Fruit fly (Drosophila melanogaster) whole organism, embryonic: ENCODE data around the gene mldr.

Source experiments
- Bdp1 ChIP-seq: fragments of 200-800 bp; sonication (Bioruptor generic); optimal IDR thresholded peaks from 3 replicates; lab custom pipeline; 2016; ENCODE audit warnings: missing biosample characterization, missing genetic modification characterization
- CG10366 ChIP-seq: fragments of 200-800 bp; sonication (Bioruptor generic); IDR thresholded peaks from 2 replicates; pipeline ENCODE4 v1.3.6; 2022; ENCODE audit warnings: missing biosample characterization, missing genetic modification characterization
- CG10565 ChIP-seq: fragments of 200-800 bp; sonication (Bioruptor generic); optimal IDR thresholded peaks from 3 replicates; lab custom pipeline; 2016; ENCODE audit warnings: missing biosample characterization, mild to moderate bottlenecking, missing genetic modification characterization
- CG11247 ChIP-seq: fragments of 200-800 bp; sonication (Bioruptor generic); IDR thresholded peaks from 2 replicates; pipeline ENCODE4 v1.3.6; 2022; ENCODE audit warnings: missing biosample characterization, missing genetic modification characterization
- CG11695 ChIP-seq: fragments of 200-800 bp; sonication (Bioruptor generic); IDR thresholded peaks from 3 replicates; pipeline ENCODE4 v1.3.6; 2022; ENCODE audit warnings: missing biosample characterization, missing genetic modification characterization
- CG12219 ChIP-seq: fragments of 200-800 bp; sonication (Bioruptor generic); optimal IDR thresholded peaks from 3 replicates; lab custom pipeline; 2018; ENCODE audit warnings: missing biosample characterization, mild to moderate bottlenecking, missing genetic modification characterization
- CG1233 ChIP-seq: fragments of 200-800 bp; sonication (Bioruptor generic); optimal IDR thresholded peaks from 4 replicates; lab custom pipeline; 2018; ENCODE audit warnings: missing biosample characterization, mild to moderate bottlenecking, missing genetic modification characterization
- CG12769 ChIP-seq: fragments of 200-800 bp; sonication (Bioruptor generic); optimal IDR thresholded peaks from 2 replicates; lab custom pipeline; 2019; ENCODE audit warnings: missing biosample characterization, mild to moderate bottlenecking, missing genetic modification characterization, moderate library complexity
- CG13287 ChIP-seq: fragments of 200-800 bp; sonication (Bioruptor generic); IDR thresholded peaks from 2 replicates; pipeline ENCODE4 v1.3.6; 2022; ENCODE audit warnings: missing biosample characterization, missing genetic modification characterization; ENCODE audit not compliant: partially characterized antibody
- CG14441 ChIP-seq: fragments of 200-800 bp; sonication (Bioruptor generic); IDR thresholded peaks from 2 replicates; pipeline ENCODE4 v1.3.6; 2022; ENCODE audit warnings: missing biosample characterization, missing genetic modification characterization
- CG14667 ChIP-seq: fragments of 200-800 bp; sonication (Bioruptor generic); IDR thresholded peaks from 2 replicates; pipeline ENCODE4 v1.3.6; 2022; ENCODE audit warnings: missing biosample characterization, missing genetic modification characterization
- CG15073 ChIP-seq: fragments of 200-800 bp; sonication (Bioruptor generic); optimal IDR thresholded peaks from 2 replicates; lab custom pipeline; 2016; ENCODE audit warnings: missing biosample characterization, missing genetic modification characterization
- CG17361 ChIP-seq: fragments of 200-800 bp; sonication (Bioruptor generic); IDR thresholded peaks from 3 replicates; pipeline ENCODE4 v1.3.6; 2022; ENCODE audit warnings: missing biosample characterization, missing genetic modification characterization
- CG17829 ChIP-seq: fragments of 200-800 bp; optimal IDR thresholded peaks from 2 replicates; lab custom pipeline; 2019; ENCODE audit warnings: missing biosample characterization, mild to moderate bottlenecking, missing genetic modification characterization, moderate library complexity
- CG18011 ChIP-seq: fragments of 200-800 bp; sonication (Bioruptor generic); optimal IDR thresholded peaks from 2 replicates; lab custom pipeline; 2017; ENCODE audit warnings: missing biosample characterization, missing genetic modification characterization, mild to moderate bottlenecking, moderate library complexity, missing genotype
- CG18476 ChIP-seq: fragments of 200-800 bp; sonication (Bioruptor generic); optimal IDR thresholded peaks from 2 replicates; lab custom pipeline; 2016; ENCODE audit warnings: missing biosample characterization, mild to moderate bottlenecking, missing genetic modification characterization
- CG30020 ChIP-seq: fragments of 200-800 bp; optimal IDR thresholded peaks from 2 replicates; lab custom pipeline; 2019; ENCODE audit warnings: missing biosample characterization, mild to moderate bottlenecking, missing genetic modification characterization, moderate library complexity
- CG3065 ChIP-seq: fragments of 200-800 bp; sonication (Bioruptor generic); optimal IDR thresholded peaks from 2 replicates; lab custom pipeline; 2016; ENCODE audit warnings: missing biosample characterization, missing genetic modification characterization
- CG34376 ChIP-seq: fragments of 200-800 bp; sonication (Bioruptor generic); optimal IDR thresholded peaks from 2 replicates; lab custom pipeline; 2018; ENCODE audit warnings: missing biosample characterization, mild to moderate bottlenecking, missing genetic modification characterization
- CG4360 ChIP-seq: fragments of 200-800 bp; sonication (Bioruptor generic); IDR thresholded peaks from 2 replicates; pipeline ENCODE4 v1.3.6; 2022; ENCODE audit warnings: missing biosample characterization, missing genetic modification characterization
- CG5245 ChIP-seq: fragments of 200-800 bp; sonication (Bioruptor generic); optimal IDR thresholded peaks from 3 replicates; lab custom pipeline; 2016; ENCODE audit warnings: missing biosample characterization, missing genetic modification characterization
- CG6813 ChIP-seq: fragments of 200-800 bp; sonication (Bioruptor generic); optimal IDR thresholded peaks from 2 replicates; lab custom pipeline; 2017; ENCODE audit warnings: missing biosample characterization, missing genetic modification characterization, mild to moderate bottlenecking, moderate library complexity, missing genetic modification reagents
- CG7556 ChIP-seq: fragments of 200-800 bp; sonication (Bioruptor generic); optimal IDR thresholded peaks from 2 replicates; lab custom pipeline; 2017; ENCODE audit warnings: missing biosample characterization, mild to moderate bottlenecking, missing genetic modification characterization
- CG7786 ChIP-seq: fragments of 200-800 bp; sonication (Bioruptor generic); optimal IDR thresholded peaks from 2 replicates; lab custom pipeline; 2016; ENCODE audit warnings: missing biosample characterization, missing genetic modification characterization
- CG8281 ChIP-seq: fragments of 200-800 bp; sonication (Bioruptor generic); optimal IDR thresholded peaks from 2 replicates; lab custom pipeline; 2018; ENCODE audit warnings: missing biosample characterization, mild to moderate bottlenecking, missing genetic modification characterization, moderate library complexity
- CG9437 ChIP-seq: fragments of 200-800 bp; sonication (Bioruptor generic); optimal IDR thresholded peaks from 2 replicates; lab custom pipeline; 2018; ENCODE audit warnings: missing biosample characterization, mild to moderate bottlenecking, missing genetic modification characterization
- CrebB ChIP-seq: fragments of 200-800 bp; sonication (Bioruptor generic); optimal IDR thresholded peaks from 3 replicates; lab custom pipeline; 2018; ENCODE audit warnings: missing biosample characterization, mild to moderate bottlenecking, missing genetic modification characterization
- Dek ChIP-seq: fragments of 200-800 bp; sonication (Bioruptor generic); optimal IDR thresholded peaks from 3 replicates; lab custom pipeline; 2019; ENCODE audit warnings: missing biosample characterization, mild to moderate bottlenecking, missing genetic modification characterization, moderate library complexity
- Doc2 ChIP-seq: fragments of 200-800 bp; sonication (Bioruptor generic); IDR thresholded peaks from 2 replicates; pipeline ENCODE4 v1.3.6; 2022; ENCODE audit warnings: missing biosample characterization, missing genetic modification characterization
- HmgD ChIP-seq: fragments of 200-800 bp; sonication (Bioruptor generic); optimal IDR thresholded peaks from 3 replicates; lab custom pipeline; 2016; ENCODE audit warnings: missing biosample characterization, missing genetic modification characterization
- Mes4 ChIP-seq: fragments of 200-800 bp; sonication (Bioruptor generic); optimal IDR thresholded peaks from 2 replicates; lab custom pipeline; 2016; ENCODE audit warnings: missing biosample characterization, missing genetic modification characterization
- Nf-YB ChIP-seq: fragments of 200-800 bp; sonication (Bioruptor generic); optimal IDR thresholded peaks from 3 replicates; lab custom pipeline; 2019; ENCODE audit warnings: missing biosample characterization, mild to moderate bottlenecking, missing genetic modification characterization, moderate library complexity
- Usf ChIP-seq: fragments of 200-800 bp; sonication (Bioruptor generic); optimal IDR thresholded peaks from 2 replicates; lab custom pipeline; 2017; ENCODE audit warnings: missing genotype, missing biosample characterization, missing genetic modification characterization
- Xrp1 ChIP-seq: fragments of 200-800 bp; sonication (Bioruptor generic); IDR thresholded peaks from 2 replicates; pipeline ENCODE4 v1.3.6; 2022; ENCODE audit warnings: missing biosample characterization, missing genetic modification characterization
- ac ChIP-seq: fragments of 200-800 bp; sonication (Bioruptor generic); optimal IDR thresholded peaks from 3 replicates; lab custom pipeline; 2017; ENCODE audit warnings: missing biosample characterization, mild to moderate bottlenecking, missing genetic modification characterization
- aop ChIP-seq: fragments of 200-800 bp; sonication (Bioruptor generic); IDR thresholded peaks from 2 replicates; pipeline ENCODE4 v1.3.6; 2022; ENCODE audit warnings: missing biosample characterization, missing genetic modification characterization
- bcd ChIP-seq: fragments of 200-800 bp; sonication (Bioruptor generic); optimal IDR thresholded peaks from 2 replicates; lab custom pipeline; 2017; ENCODE audit warnings: missing biosample characterization, mild to moderate bottlenecking, missing genetic modification characterization
- cas ChIP-seq: fragments of 200-800 bp; sonication (Bioruptor generic); IDR thresholded peaks from 2 replicates; pipeline ENCODE4 v1.3.6; 2022; ENCODE audit warnings: missing biosample characterization, missing genetic modification characterization
- ems ChIP-seq: fragments of 200-800 bp; sonication (Bioruptor generic); optimal IDR thresholded peaks from 3 replicates; lab custom pipeline; 2016; ENCODE audit warnings: missing biosample characterization, missing genetic modification characterization
- esg ChIP-seq: fragments of 200-800 bp; sonication (Bioruptor generic); conservative IDR thresholded peaks from 2 replicates; pipeline ENCODE4 v1.3.6; 2022; ENCODE audit warnings: missing biosample characterization, missing genetic modification characterization
- ewg ChIP-seq: fragments of 200-800 bp; sonication (Bioruptor generic); optimal IDR thresholded peaks from 3 replicates; lab custom pipeline; 2017; ENCODE audit warnings: mild to moderate bottlenecking, missing biosample characterization, missing genetic modification reagents, missing genetic modification characterization
- fd96Cb ChIP-seq: fragments of 200-800 bp; sonication (Bioruptor generic); optimal IDR thresholded peaks from 2 replicates; lab custom pipeline; 2018; ENCODE audit warnings: missing biosample characterization, mild to moderate bottlenecking, missing genetic modification characterization, moderate library complexity
- hkb ChIP-seq, 2 experiments: fragments of 200-800 bp in 1 of 2; fragments of >200 bp in 1 of 2; sonication (Bioruptor generic) in 1 of 2; IDR thresholded peaks in 1 of 2; optimal IDR thresholded peaks in 1 of 2; 2 replicates each; pipeline versions ENCODE4 v1.3.6 to Lab custom; 2017 to 2022; ENCODE audit warnings: missing biosample characterization in 1 of 2, missing genetic modification characterization in 1 of 2
- kay ChIP-seq: fragments of 200-800 bp; sonication (Bioruptor generic); optimal IDR thresholded peaks from 2 replicates; lab custom pipeline; 2016; ENCODE audit warnings: missing biosample characterization, missing genetic modification characterization
- lola ChIP-seq, 3 experiments: fragments of >200 bp in 2 of 3; fragments of 200-800 bp in 1 of 3; sonication (Bioruptor generic) in 1 of 3; optimal IDR thresholded peaks; 2 replicates each; lab custom pipeline; 2017 to 2019; ENCODE audit warnings: missing biosample characterization in 3 of 3, missing genetic modification characterization in 3 of 3, mild to moderate bottlenecking in 1 of 3, moderate library complexity in 1 of 3
- nmo ChIP-seq: fragments of 200-800 bp; sonication (Bioruptor generic); optimal IDR thresholded peaks from 2 replicates; lab custom pipeline; 2018; ENCODE audit warnings: missing biosample characterization, mild to moderate bottlenecking, missing genetic modification characterization, moderate library complexity
- sd ChIP-seq: fragments of 200-800 bp; sonication (Bioruptor generic); optimal IDR thresholded peaks from 3 replicates; lab custom pipeline; 2018; ENCODE audit warnings: missing biosample characterization, mild to moderate bottlenecking, missing genetic modification characterization, moderate library complexity
- sna ChIP-seq: fragments of 200-800 bp; sonication (Bioruptor generic); IDR thresholded peaks from 2 replicates; pipeline ENCODE4 v1.3.6; 2022; ENCODE audit warnings: missing biosample characterization, missing genetic modification characterization; ENCODE audit not compliant: partially characterized antibody
- stwl ChIP-seq: fragments of 200-800 bp; sonication (Bioruptor generic); optimal IDR thresholded peaks from 3 replicates; lab custom pipeline; 2018; ENCODE audit warnings: missing biosample characterization, mild to moderate bottlenecking, missing genetic modification characterization, moderate library complexity

The mldr gene

dm6 chrX:6339970-6340548, 49.0 kb downstream of the mldr start (continued):
- TF ChIP-seq CG12219 (GFP tag; lab: Kevin White, UChicago) (peak; percentile 26), CG13287 (no peak), bcd (GFP tag; lab: Kevin White, UChicago) (peak; percentile 42), CG7786 (peak; percentile 12), CG8281 (no peak), Mes4 (no peak), Bdp1 (GFP tag; lab: Kevin White, UChicago) (no peak), CG18011 (no peak), Nf-YB (GFP tag; lab: Kevin White, UChicago) (no peak), ewg (peak; percentile 27), CG3065 (GFP tag; lab: Kevin White, UChicago) (no peak), Doc2 (GFP tag; lab: Robert Waterston, UW) (no peak), CG11695 (GFP tag; lab: Robert Waterston, UW) (peak; percentile 67; the same call in 2 of the 3 replicates), HmgD (GFP tag; lab: Kevin White, UChicago) (no peak), CG9437 (GFP tag; lab: Kevin White, UChicago) (no peak), CG1233 (peak; percentile 14), Dek (tag; lab: Kevin White, UChicago) (peak; percentile 70), fd96Cb (tag; lab: Kevin White, UChicago) (peak; percentile 56), hkb (optimal IDR thresholded peaks at IDR 0.05; lab: Kevin White, UChicago) (no peak), hkb (GFP tag; IDR thresholded peaks at IDR 0.05; lab: Robert Waterston, UW) (peak; percentile 48; the same call in 1 of the 2 replicates), CG14441 (GFP tag; lab: Robert Waterston, UW) (peak; percentile 62), esg (GFP tag; lab: Robert Waterston, UW) (peak; percentile 56), Usf (GFP tag; lab: Kevin White, UChicago) (no peak), CG5245 (no peak), CG30020 (tag; lab: Kevin White, UChicago) (no peak), CG4360 (peak; percentile 43; the same call in 1 of the 2 replicates), CG10565 (GFP tag; lab: Kevin White, UChicago) (no peak), CG17829 (tag; lab: Kevin White, UChicago) (peak; percentile 46), CG10366 (GFP tag; lab: Robert Waterston, UW) (peak; percentile 55), CG6813 (GFP tag; lab: Kevin White, UChicago) (peak; percentile 59), CrebB (tag; lab: Kevin White, UChicago) (peak; percentile 42), nmo (GFP tag; lab: Kevin White, UChicago) (peak; percentile 60), CG11247 (GFP tag; lab: Robert Waterston, UW) (peak; percentile 56; the same call in 1 of the 2 replicates), CG7556 (GFP tag; lab: Kevin White, UChicago) (no peak), aop (GFP tag; lab: Robert Waterston, UW) (no peak), ac (GFP tag; lab: Kevin White, UChicago) (no peak), CG17361 (GFP tag; lab: Robert Waterston, UW) (no peak), CG15073 (GFP tag; lab: Kevin White, UChicago) (no peak), cas (GFP tag; lab: Robert Waterston, UW) (no peak), kay (no peak), lola (GFP tag; optimal IDR thresholded peaks at IDR 0.05; lab: Kevin White, UChicago) (peak in 1 of 3 experiments; percentile 10), ems (peak; percentile 43), CG14667 (peak; percentile 47; the same call in 1 of the 2 replicates), CG12769 (tag; lab: Kevin White, UChicago) (peak; percentile 68), CG18476 (GFP tag; lab: Kevin White, UChicago) (peak; percentile 29), sd (tag; lab: Kevin White, UChicago) (peak; percentile 89), Xrp1 (peak; percentile 75), CG34376 (no peak), stwl (tag; lab: Kevin White, UChicago) (no peak), sna (GFP tag; lab: Robert Waterston, UW) (no peak)
